Fruit fly (Drosophila melanogaster) whole organism, prepupa: ENCODE results near the gene CG12560.

Experiments used
- CG10669 ChIP-seq: fragments of 200-800 bp; sonication (Bioruptor generic); optimal IDR thresholded peaks from 3 replicates; lab custom pipeline; 2018; ENCODE audit warnings: missing biosample characterization, mild to moderate bottlenecking, missing genetic modification characterization, moderate library complexity
- CG11294 ChIP-seq: fragments of 200-800 bp; sonication (Bioruptor generic); IDR thresholded peaks from 2 replicates; pipeline ENCODE4 v1.3.6; 2022; ENCODE audit warnings: missing biosample characterization, missing genetic modification characterization
- CG11762 ChIP-seq: fragments of 200-800 bp; sonication (Bioruptor generic); optimal IDR thresholded peaks from 3 replicates; lab custom pipeline; 2016; ENCODE audit warnings: missing biosample characterization, missing genetic modification characterization; ENCODE audit not compliant: insufficient read depth
- CG11902 ChIP-seq: fragments of 200-800 bp; sonication (Bioruptor generic); optimal IDR thresholded peaks from 3 replicates; lab custom pipeline; 2016; ENCODE audit warnings: missing biosample characterization, missing genetic modification characterization
- CG15336 ChIP-seq: fragments of 200-800 bp; sonication (Bioruptor generic); IDR thresholded peaks from 2 replicates; pipeline ENCODE4 v1.3.6; 2022; ENCODE audit warnings: missing biosample characterization, missing genetic modification characterization
- CG16779 ChIP-seq: fragments of 200-800 bp; sonication (Bioruptor generic); optimal IDR thresholded peaks from 3 replicates; lab custom pipeline; 2017; ENCODE audit warnings: missing biosample characterization, mild to moderate bottlenecking, missing genetic modification characterization
- CG3032 ChIP-seq: fragments of 200-800 bp; optimal IDR thresholded peaks from 2 replicates; lab custom pipeline; 2019; ENCODE audit warnings: missing biosample characterization, mild to moderate bottlenecking, missing genetic modification characterization, moderate library complexity
- CG31627 ChIP-seq: fragments of 200-800 bp; sonication (Bioruptor generic); optimal IDR thresholded peaks from 3 replicates; lab custom pipeline; 2016; ENCODE audit warnings: missing biosample characterization, missing genetic modification characterization
- CG32006 ChIP-seq: fragments of 200-800 bp; sonication (Bioruptor generic); optimal IDR thresholded peaks from 3 replicates; lab custom pipeline; 2017; ENCODE audit warnings: missing biosample characterization, mild to moderate bottlenecking, missing genetic modification characterization
- CG34406 ChIP-seq: fragments of 200-800 bp; sonication (Bioruptor generic); optimal IDR thresholded peaks from 3 replicates; lab custom pipeline; 2016; ENCODE audit warnings: missing biosample characterization, missing genetic modification characterization
- CG3919 ChIP-seq: fragments of 200-800 bp; sonication (Bioruptor generic); optimal IDR thresholded peaks from 3 replicates; lab custom pipeline; 2016; ENCODE audit warnings: missing biosample characterization, missing genetic modification characterization
- CG4318 ChIP-seq: fragments of 200-800 bp; sonication (Bioruptor generic); optimal IDR thresholded peaks from 3 replicates; lab custom pipeline; 2017; ENCODE audit warnings: missing biosample characterization, mild to moderate bottlenecking, missing genetic modification characterization
- CG6163 ChIP-seq: fragments of 200-800 bp; sonication (Bioruptor generic); IDR thresholded peaks from 3 replicates; pipeline ENCODE4 v1.3.6; 2022; ENCODE audit warnings: missing biosample characterization, missing genetic modification characterization
- CG6792 ChIP-seq: fragments of 200-800 bp; sonication (Bioruptor generic); optimal IDR thresholded peaks from 3 replicates; lab custom pipeline; 2016; ENCODE audit warnings: missing biosample characterization, missing genetic modification characterization
- CG6808 ChIP-seq: fragments of 200-800 bp; sonication (Bioruptor generic); optimal IDR thresholded peaks from 3 replicates; lab custom pipeline; 2017; ENCODE audit warnings: missing biosample characterization, missing genetic modification characterization, mild to moderate bottlenecking, moderate library complexity, missing genetic modification reagents
- CG6854 ChIP-seq: fragments of 200-800 bp; sonication (Bioruptor generic); optimal IDR thresholded peaks from 2 replicates; lab custom pipeline; 2017; ENCODE audit warnings: missing biosample characterization, mild to moderate bottlenecking, missing genetic modification characterization
- CG8119 ChIP-seq: fragments of 200-800 bp; sonication (Bioruptor generic); IDR thresholded peaks from 3 replicates; pipeline ENCODE4 v1.3.6; 2022; ENCODE audit warnings: missing biosample characterization, missing genetic modification characterization
- CG8319 ChIP-seq: fragments of 200-800 bp; sonication (Bioruptor generic); optimal IDR thresholded peaks from 3 replicates; lab custom pipeline; 2016; ENCODE audit warnings: missing biosample characterization, missing genetic modification characterization
- CG8632 ChIP-seq: fragments of 200-800 bp; sonication (Bioruptor generic); optimal IDR thresholded peaks from 3 replicates; lab custom pipeline; 2016; ENCODE audit warnings: missing biosample characterization, missing genetic modification characterization
- CG9139 ChIP-seq: fragments of 200-800 bp; sonication (Bioruptor generic); optimal IDR thresholded peaks from 3 replicates; lab custom pipeline; 2017; ENCODE audit warnings: missing biosample characterization, mild to moderate bottlenecking, missing genetic modification characterization
- Eip75B ChIP-seq: fragments of 200-800 bp; sonication (Bioruptor generic); optimal IDR thresholded peaks from 3 replicates; lab custom pipeline; 2016; ENCODE audit warnings: missing biosample characterization, missing genetic modification characterization
- Eip78C ChIP-seq: fragments of 200-800 bp; sonication (Bioruptor generic); peaks from one replicate; lab custom pipeline; 2016; ENCODE audit warnings: missing biosample characterization, missing genetic modification characterization
- Eip93F ChIP-seq: fragments of 200-800 bp; sonication (Bioruptor generic); optimal IDR thresholded peaks from 2 replicates; lab custom pipeline; 2016; ENCODE audit warnings: missing biosample characterization, mild to moderate bottlenecking, missing genetic modification characterization
- Ets21C ChIP-seq: fragments of 200-800 bp; sonication (Bioruptor generic); optimal IDR thresholded peaks from 3 replicates; lab custom pipeline; 2016; ENCODE audit warnings: missing biosample characterization, missing genetic modification characterization
- Ets96B ChIP-seq: fragments of 200-800 bp; optimal IDR thresholded peaks from 2 replicates; lab custom pipeline; 2019; ENCODE audit warnings: missing biosample characterization, mild to moderate bottlenecking, missing genetic modification characterization, moderate library complexity
- Gug ChIP-seq: fragments of 200-800 bp; sonication (Bioruptor generic); IDR thresholded peaks from 2 replicates; pipeline ENCODE4 v1.3.6; 2022; ENCODE audit warnings: missing biosample characterization, missing genetic modification characterization
- Hr38 ChIP-seq: sonication (Bioruptor generic); optimal IDR thresholded peaks from 2 replicates; lab custom pipeline; 2016; ENCODE audit warnings: missing biosample characterization, missing genetic modification characterization
- Hr4 ChIP-seq: fragments of 200-800 bp; sonication (Bioruptor generic); optimal IDR thresholded peaks from 3 replicates; lab custom pipeline; 2016; ENCODE audit warnings: missing biosample characterization, missing genetic modification characterization
- Lpt ChIP-seq: fragments of 200-800 bp; sonication (Bioruptor generic); optimal IDR thresholded peaks from 3 replicates; lab custom pipeline; 2016; ENCODE audit warnings: missing biosample characterization, missing genetic modification characterization
- Met ChIP-seq: fragments of 200-800 bp; sonication (Bioruptor generic); optimal IDR thresholded peaks from 3 replicates; lab custom pipeline; 2016; ENCODE audit warnings: missing biosample characterization, missing genetic modification characterization
- OdsH ChIP-seq: fragments of 200-800 bp; sonication (Bioruptor generic); optimal IDR thresholded peaks from 3 replicates; lab custom pipeline; 2016; ENCODE audit warnings: missing biosample characterization, missing genetic modification characterization
- Sox102F ChIP-seq: fragments of 200-800 bp; sonication (Bioruptor generic); optimal IDR thresholded peaks from 2 replicates; lab custom pipeline; 2016; ENCODE audit warnings: missing biosample characterization, mild to moderate bottlenecking, missing genetic modification characterization
- Sox14 ChIP-seq: fragments of 200-800 bp; sonication (Bioruptor generic); optimal IDR thresholded peaks from 3 replicates; lab custom pipeline; 2016; ENCODE audit warnings: missing biosample characterization, missing genetic modification characterization
- Sox15 ChIP-seq: fragments of 200-800 bp; sonication (Bioruptor generic); optimal IDR thresholded peaks from 3 replicates; lab custom pipeline; 2016; ENCODE audit warnings: missing biosample characterization, missing genetic modification characterization
- achi ChIP-seq: fragments of 200-800 bp; sonication (Bioruptor generic); optimal IDR thresholded peaks from 3 replicates; lab custom pipeline; 2016; ENCODE audit warnings: missing biosample characterization, missing genetic modification characterization
- cyc ChIP-seq: fragments of 200-800 bp; sonication (Bioruptor generic); optimal IDR thresholded peaks from 3 replicates; lab custom pipeline; 2016; ENCODE audit warnings: missing biosample characterization, missing genetic modification characterization
- dsx ChIP-seq: fragments of 200-800 bp; optimal IDR thresholded peaks from 3 replicates; lab custom pipeline; 2019; ENCODE audit warnings: missing biosample characterization, mild to moderate bottlenecking, missing genetic modification characterization, moderate library complexity; ENCODE audit not compliant: poor library complexity, severe bottlenecking
- esn ChIP-seq: fragments of 200-800 bp; sonication (Bioruptor generic); optimal IDR thresholded peaks from 2 replicates; lab custom pipeline; 2016; ENCODE audit warnings: missing biosample characterization, mild to moderate bottlenecking, missing genetic modification characterization, moderate library complexity
- fd59A ChIP-seq: fragments of 200-800 bp; sonication (Bioruptor generic); optimal IDR thresholded peaks from 2 replicates; lab custom pipeline; 2017; ENCODE audit warnings: missing biosample characterization, mild to moderate bottlenecking, missing genetic modification characterization, missing genetic modification reagents
- fd85E ChIP-seq: fragments of 200-800 bp; sonication (Bioruptor generic); optimal IDR thresholded peaks from 3 replicates; lab custom pipeline; 2016; ENCODE audit warnings: missing biosample characterization, missing genetic modification characterization
- fkh ChIP-seq: fragments of 200-800 bp; sonication (Bioruptor generic); optimal IDR thresholded peaks from 3 replicates; lab custom pipeline; 2017; ENCODE audit warnings: missing biosample characterization, mild to moderate bottlenecking, missing genetic modification characterization, moderate library complexity
- lz ChIP-seq: fragments of 200-800 bp; sonication (Bioruptor generic); optimal IDR thresholded peaks from 3 replicates; lab custom pipeline; 2016; ENCODE audit warnings: missing biosample characterization, missing genetic modification characterization
- pdm3 ChIP-seq: fragments of 200-800 bp; sonication (Bioruptor generic); optimal IDR thresholded peaks from 3 replicates; lab custom pipeline; 2016; ENCODE audit warnings: missing biosample characterization, missing genetic modification characterization
- svp ChIP-seq: fragments of 200-800 bp; sonication (Bioruptor generic); peaks from one replicate; lab custom pipeline; 2016; ENCODE audit warnings: missing biosample characterization, missing genetic modification characterization
- vri ChIP-seq: fragments of 200-800 bp; sonication (Bioruptor generic); optimal IDR thresholded peaks from 3 replicates; lab custom pipeline; 2016; ENCODE audit warnings: missing biosample characterization, mild to moderate bottlenecking, missing genetic modification characterization

The CG12560 gene

dm6 chr2L:7971423-7971822 lies 37.9 kb downstream of the CG12560 start (continued):
- TF ChIP-seq fd59A (GFP tag; lab: Kevin White, UChicago) (peak; percentile 29), CG10669 (GFP tag; lab: Kevin White, UChicago) (no peak), Sox102F (GFP tag; lab: Kevin White, UChicago) (no peak), Hr38 (GFP tag; lab: Kevin White, UChicago) (no peak), CG16779 (tag; lab: Kevin White, UChicago) (peak; percentile 57), lz (GFP tag; lab: Kevin White, UChicago) (peak; percentile 3), CG3032 (peak; percentile 7), Gug (GFP tag; lab: Robert Waterston, UW) (peak; percentile 70; the same call in 1 of the 2 replicates), CG4318 (GFP tag; lab: Kevin White, UChicago) (peak; percentile 25), CG6808 (GFP tag; lab: Kevin White, UChicago) (no peak), CG34406 (GFP tag; lab: Kevin White, UChicago) (peak; percentile 9), achi (GFP tag; lab: Kevin White, UChicago) (peak; percentile 75), cyc (GFP tag; lab: Kevin White, UChicago) (no peak), CG6792 (GFP tag; lab: Kevin White, UChicago) (peak; percentile 29)
- TF ChIP-seq, all 60 proteins: peak for 34

- TF ChIP-seq CG6163 (GFP tag; lab: Robert Waterston, UW): no peak
- peak; percentile 91 for TF ChIP-seq svp
- TF ChIP-seq fkh (GFP tag; lab: Kevin White, UChicago): no peak
- peak; percentile 62 for TF ChIP-seq Eip78C (GFP tag; lab: Kevin White, UChicago)
- TF ChIP-seq vri (GFP tag; lab: Kevin White, UChicago): peak; percentile 5
- no peak for TF ChIP-seq CG11902
- no peak for TF ChIP-seq Sox15
- no peak for TF ChIP-seq CG3919 (GFP tag; lab: Kevin White, UChicago)
These were observed 39.3 kb downstream of the CG12560 start for dm6 chr2L:7970001-7970400.

- TF ChIP-seq CG32006 (GFP tag; lab: Kevin White, UChicago) (no peak), Sox15 (no peak), CG3919 (GFP tag; lab: Kevin White, UChicago) (no peak), Eip75B (no peak), CG10669 (GFP tag; lab: Kevin White, UChicago) (no peak), Ets21C (GFP tag; lab: Kevin White, UChicago) (no peak), OdsH (no peak), Hr4 (GFP tag; lab: Kevin White, UChicago) (no peak), dsx (no peak), Eip78C (GFP tag; lab: Kevin White, UChicago) (no peak), CG11762 (GFP tag; lab: Kevin White, UChicago) (no peak), CG6163 (GFP tag; lab: Robert Waterston, UW) (no peak), CG6854 (GFP tag; lab: Kevin White, UChicago) (no peak), CG15336 (GFP tag; lab: Robert Waterston, UW) (no peak), lz (GFP tag; lab: Kevin White, UChicago) (no peak), pdm3 (no peak), esn (no peak), vri (GFP tag; lab: Kevin White, UChicago) (no peak)
- TF ChIP-seq, all 60 proteins: peak for 0
These were observed 39.9 kb downstream of the CG12560 start for dm6 chr2L:7969329-7969728.

dm6 chr2L:7968054-7968453 lies 41.2 kb downstream of the CG12560 start:
- TF ChIP-seq CG11294 (GFP tag; lab: Robert Waterston, UW): peak; percentile 31; the same call in 1 of the 2 replicates
- TF ChIP-seq CG34406 (GFP tag; lab: Kevin White, UChicago): peak; percentile 10
- TF ChIP-seq pdm3: no peak
- TF ChIP-seq esn: no peak
- TF ChIP-seq Met (GFP tag; lab: Kevin White, UChicago): no peak
- TF ChIP-seq Lpt (GFP tag; lab: Kevin White, UChicago): no peak
- TF ChIP-seq CG31627: no peak
- no peak for TF ChIP-seq CG8319 (GFP tag; lab: Kevin White, UChicago)
- TF ChIP-seq OdsH: peak; percentile 18
- no peak for TF ChIP-seq CG9139 (GFP tag; lab: Kevin White, UChicago)
- TF ChIP-seq cyc (GFP tag; lab: Kevin White, UChicago): no peak
- no peak for TF ChIP-seq Eip93F (GFP tag; lab: Kevin White, UChicago)
- TF ChIP-seq CG3032: peak; percentile 34
- TF ChIP-seq Eip78C (GFP tag; lab: Kevin White, UChicago): peak; percentile 84
- TF ChIP-seq CG8119: peak; percentile 75
- TF ChIP-seq Gug (GFP tag; lab: Robert Waterston, UW): 0 out of 2 replicates have a peak, but pooled peaks have one; percentile 20
- peak; percentile 59 for TF ChIP-seq Hr4 (GFP tag; lab: Kevin White, UChicago)
- peak; percentile 44 for TF ChIP-seq Ets96B (tag; lab: Kevin White, UChicago)
- peak; percentile 75 for TF ChIP-seq CG32006 (GFP tag; lab: Kevin White, UChicago)
- no peak for TF ChIP-seq fkh (GFP tag; lab: Kevin White, UChicago)
- TF ChIP-seq fd85E (GFP tag; lab: Kevin White, UChicago): no peak
- no peak for TF ChIP-seq Ets21C (GFP tag; lab: Kevin White, UChicago)
- no peak for TF ChIP-seq CG8632 (GFP tag; lab: Kevin White, UChicago)
- no peak for TF ChIP-seq Sox14 (GFP tag; lab: Kevin White, UChicago)
